Worm (Caenorhabditis elegans) whole organism, L4 larva: ENCODE data around the gene R12C12.9.

Source experiments
- lin-15B ChIP-seq: fragments of 150-350 bp; sonication (generic microtip); optimal IDR thresholded peaks from 3 replicates; lab custom pipeline; 2014; ENCODE audit warnings: missing biosample characterization, missing genetic modification characterization
- lir-3 ChIP-seq: sonication (generic microtip); optimal IDR thresholded peaks from 2 replicates; lab custom pipeline; 2016; ENCODE audit warnings: mild to moderate bottlenecking, missing genetic modification characterization, missing compliant biosample characterization
- nhr-42 ChIP-seq: fragments of 200-800 bp; sonication (Bioruptor generic); IDR thresholded peaks from 2 replicates; pipeline ENCODE4 v1.3.6; 2022; ENCODE audit warnings: missing genetic modification characterization, missing compliant biosample characterization
- tra-1 ChIP-seq: fragments of 200-800 bp; sonication (Bioruptor generic); IDR thresholded peaks from 2 replicates; pipeline ENCODE4 v1.3.6; 2022; ENCODE audit warnings: missing genetic modification reagents, missing genetic modification characterization, missing compliant biosample characterization
- unc-62 ChIP-seq, 3 experiments: fragments of 150-350 bp in 1 of 3; sonication (generic microtip); optimal IDR thresholded peaks in 2 of 3; peaks in 1 of 3; 1 replicate in 1 of 3; 2 replicates in 2 of 3; lab custom pipeline; 2014 to 2017; ENCODE audit warnings: missing biosample characterization in 3 of 3, missing genetic modification characterization in 3 of 3, missing genetic modification reagents in 3 of 3, missing genotype in 1 of 3
- zag-1 ChIP-seq: fragments of 150-350 bp; optimal IDR thresholded peaks from 2 replicates; lab custom pipeline; 2014; ENCODE audit warnings: missing biosample characterization, missing genetic modification characterization
- ztf-7 ChIP-seq: fragments of 150-350 bp; optimal IDR thresholded peaks from 2 replicates; lab custom pipeline; 2014; ENCODE audit warnings: missing biosample characterization, missing genetic modification characterization

- peak in 1 of 2 experiments; percentile 62 for TF ChIP-seq unc-62 (GFP tag; optimal IDR thresholded peaks at IDR 0.05 in 1 of 2; lab: Kevin White, UChicago)
- TF ChIP-seq unc-62 (tag; optimal IDR thresholded peaks at IDR 0.05; lab: Kevin White, UChicago): no peak
- TF ChIP-seq lir-3 (tag; lab: Kevin White, UChicago): no peak
- no peak for TF ChIP-seq zag-1 (tag; lab: Kevin White, UChicago)
- no peak for TF ChIP-seq lin-15B (tag; lab: Kevin White, UChicago)
- no peak for TF ChIP-seq nhr-42
- TF ChIP-seq ztf-7 (tag; lab: Kevin White, UChicago): no peak
- no peak for TF ChIP-seq tra-1 (GFP tag; lab: Robert Waterston, UW)
These were observed 21.3 kb upstream of the R12C12.9 start for ce11 chrII:6046023-6046631.
